Fruit fly (Drosophila melanogaster): ENCODE measurements around the gene Hsp60A.
"Not testable (repeated sequence)": the region's sequence is repeated elsewhere in the genome, so short reads cannot be mapped to it uniquely, and the experiment has no call there.

Hsp60A gene

dm6 chrX:11108148-11108844 is at the start of gene Hsp60A:
Gene Hsp60A (plus strand): TSS chrX:11108482.
- TF ChIP-seq noc (tag; optimal IDR thresholded peaks at IDR 0.05) = peak; percentile 1

- TF ChIP-seq noc (tag; optimal IDR thresholded peaks at IDR 0.05) = no peak
Measured at dm6 chrX:11059519-11059918, 48.8 kb upstream of the Hsp60A start, which contains the start of gene CG1545. Gene CG1545 (minus strand): TSS chrX:11059619.

- TF ChIP-seq noc (tag; optimal IDR thresholded peaks at IDR 0.05) = no peak
Measured at dm6 chrX:11063070-11063469, 45.2 kb upstream of the Hsp60A start, which contains the start of gene CG1537. Gene CG1537 (minus strand): TSS chrX:11063170.

dm6 chrX:11066252-11066651 is 42.0 kb upstream of the Hsp60A start, which contains the start of gene CG15203:
Gene CG15203 (plus strand): TSS chrX:11066552.
- no peak for TF ChIP-seq noc (tag; optimal IDR thresholded peaks at IDR 0.05)

dm6 chrX:11081242-11081641 is 27.0 kb upstream of the Hsp60A start:
- no peak for TF ChIP-seq noc (tag; optimal IDR thresholded peaks at IDR 0.05)

dm6 chrX:11081834-11082233 is 26.4 kb upstream of the Hsp60A start:
- TF ChIP-seq noc (tag; optimal IDR thresholded peaks at IDR 0.05) = no peak

dm6 chrX:11083007-11083406 is 25.3 kb upstream of the Hsp60A start:
- TF ChIP-seq noc (tag; optimal IDR thresholded peaks at IDR 0.05) = no peak

dm6 chrX:11086250-11086649 is 22.0 kb upstream of the Hsp60A start, which contains the start of gene sev:
Gene sev (minus strand): TSS chrX:11086299.
- TF ChIP-seq noc (tag; optimal IDR thresholded peaks at IDR 0.05) = no peak

dm6 chrX:11087384-11087783 is 20.9 kb upstream of the Hsp60A start:
- TF ChIP-seq noc (tag; optimal IDR thresholded peaks at IDR 0.05) = no peak

- TF ChIP-seq noc (tag; optimal IDR thresholded peaks at IDR 0.05) = peak; percentile 33
Measured at dm6 chrX:11088778-11089340, 19.4 kb upstream of the Hsp60A start, which contains the start of gene Vago. Gene Vago (plus strand): TSS chrX:11089290.

dm6 chrX:11090161-11090560 is 18.1 kb upstream of the Hsp60A start, which contains the start of gene CG2076:
Gene CG2076 (plus strand): TSS chrX:11090210.
- TF ChIP-seq noc (tag; optimal IDR thresholded peaks at IDR 0.05) = no peak

- TF ChIP-seq noc (tag; optimal IDR thresholded peaks at IDR 0.05) = no peak
Measured at dm6 chrX:11092201-11092600, 16.1 kb upstream of the Hsp60A start, which contains the start of gene CG2061. Gene CG2061 (plus strand): TSS chrX:11092492.

dm6 chrX:11095276-11095675 is 13.0 kb upstream of the Hsp60A start:
- TF ChIP-seq noc (tag; optimal IDR thresholded peaks at IDR 0.05) = no peak

- TF ChIP-seq noc (tag; optimal IDR thresholded peaks at IDR 0.05) = not testable (repeated sequence)
Measured at dm6 chrX:11095973-11096372, 12.3 kb upstream of the Hsp60A start, which contains the start of gene CG42249. Gene CG42249 (plus strand): TSS chrX:11096273.

dm6 chrX:11108845-11109450 is 666 bp downstream of the Hsp60A start:
- no peak for TF ChIP-seq noc (tag; optimal IDR thresholded peaks at IDR 0.05)

- no peak for TF ChIP-seq noc (tag; optimal IDR thresholded peaks at IDR 0.05)
Measured at dm6 chrX:11109670-11110069, 1.4 kb downstream of the Hsp60A start.

dm6 chrX:11123561-11123960 is 15.3 kb downstream of the Hsp60A start:
- no peak for TF ChIP-seq noc (tag; optimal IDR thresholded peaks at IDR 0.05)

All from whole organism, larva.